Worm (Caenorhabditis elegans) whole organism, late embryonic: ENCODE results near the gene melo-3.

Experiments
- C08G9.2 ChIP-seq: sonication (generic microtip); optimal IDR thresholded peaks from 2 replicates; lab custom pipeline; 2016; ENCODE audit warnings: mild to moderate bottlenecking, missing genetic modification characterization, moderate library complexity, missing compliant biosample characterization
- C38D4.7 ChIP-seq: fragments of 200-800 bp; sonication (Bioruptor generic); optimal IDR thresholded peaks from 2 replicates; lab custom pipeline; 2018; ENCODE audit warnings: mild to moderate bottlenecking, missing genetic modification characterization, moderate library complexity, missing compliant biosample characterization
- T23F11.4 ChIP-seq: fragments of 200-800 bp; sonication (Bioruptor generic); optimal IDR thresholded peaks from 2 replicates; lab custom pipeline; 2018; ENCODE audit warnings: mild to moderate bottlenecking, missing genetic modification characterization, missing compliant biosample characterization
- Y22D7AL.16 ChIP-seq: sonication (generic microtip); optimal IDR thresholded peaks from 2 replicates; lab custom pipeline; 2016; ENCODE audit warnings: missing genetic modification characterization, missing compliant biosample characterization
- ahr-1 ChIP-seq: sonication (generic microtip); optimal IDR thresholded peaks from 2 replicates; lab custom pipeline; 2016; ENCODE audit warnings: missing genetic modification characterization, missing compliant biosample characterization
- ceh-19 ChIP-seq: fragments of 200-800 bp; sonication (Bioruptor generic); optimal IDR thresholded peaks from 2 replicates; lab custom pipeline; 2018; ENCODE audit warnings: mild to moderate bottlenecking, missing genetic modification characterization, missing compliant biosample characterization
- ceh-22 ChIP-seq: sonication (generic microtip); optimal IDR thresholded peaks from 2 replicates; lab custom pipeline; 2017; ENCODE audit warnings: missing biosample characterization, missing genetic modification characterization
- ceh-31 ChIP-seq: sonication (generic microtip); optimal IDR thresholded peaks from 2 replicates; lab custom pipeline; 2016; ENCODE audit warnings: missing genetic modification characterization, missing compliant biosample characterization
- ceh-34 ChIP-seq: sonication (generic microtip); optimal IDR thresholded peaks from 2 replicates; lab custom pipeline; 2016; ENCODE audit warnings: mild to moderate bottlenecking, missing genetic modification characterization, missing compliant biosample characterization
- ceh-45 ChIP-seq: fragments of 200-800 bp; sonication (Bioruptor generic); IDR thresholded peaks from 2 replicates; pipeline ENCODE4 v1.3.6; 2022; ENCODE audit warnings: missing genetic modification reagents, missing genetic modification characterization, missing compliant biosample characterization
- ceh-6 ChIP-seq: fragments of 200-800 bp; sonication (Bioruptor generic); optimal IDR thresholded peaks from 2 replicates; lab custom pipeline; 2018; ENCODE audit warnings: mild to moderate bottlenecking, missing genetic modification characterization, missing compliant biosample characterization
- che-1 ChIP-seq: sonication (generic microtip); optimal IDR thresholded peaks from 2 replicates; lab custom pipeline; 2016; ENCODE audit warnings: mild to moderate bottlenecking, missing genetic modification characterization, missing compliant biosample characterization
- dmd-4 ChIP-seq: sonication (generic microtip); optimal IDR thresholded peaks from 2 replicates; lab custom pipeline; 2016; ENCODE audit warnings: borderline replicate concordance, missing genetic modification characterization, missing compliant biosample characterization
- elt-4 ChIP-seq: sonication (generic microtip); optimal IDR thresholded peaks from 2 replicates; lab custom pipeline; 2016; ENCODE audit warnings: missing genetic modification characterization, missing compliant biosample characterization
- ets-4 ChIP-seq: sonication (generic microtip); optimal IDR thresholded peaks from 2 replicates; lab custom pipeline; 2016; ENCODE audit warnings: missing genetic modification characterization, missing compliant biosample characterization
- fkh-6 ChIP-seq: sonication (generic microtip); optimal IDR thresholded peaks from 2 replicates; lab custom pipeline; 2016; ENCODE audit warnings: missing genetic modification characterization, missing compliant biosample characterization
- gmeb-2 ChIP-seq: sonication (generic microtip); optimal IDR thresholded peaks from 2 replicates; lab custom pipeline; 2016; ENCODE audit warnings: missing genetic modification characterization, inconsistent platforms, missing compliant biosample characterization
- hlh-30 ChIP-seq: sonication (generic microtip); optimal IDR thresholded peaks from 2 replicates; lab custom pipeline; 2017; ENCODE audit warnings: antibody characterized with exemption, missing genetic modification characterization, missing compliant biosample characterization; ENCODE audit not compliant: insufficient read depth
- hlh-6 ChIP-seq: sonication (generic microtip); optimal IDR thresholded peaks from 2 replicates; lab custom pipeline; 2016; ENCODE audit warnings: missing genotype, missing genetic modification characterization, missing compliant biosample characterization
- lim-6 ChIP-seq: sonication (generic microtip); optimal IDR thresholded peaks from 2 replicates; lab custom pipeline; 2016; ENCODE audit warnings: missing genetic modification characterization, missing compliant biosample characterization
- lin-11 ChIP-seq: fragments of 200-800 bp; sonication (Bioruptor generic); optimal IDR thresholded peaks from 2 replicates; lab custom pipeline; 2018; ENCODE audit warnings: mild to moderate bottlenecking, missing genetic modification characterization, missing compliant biosample characterization
- madf-2 ChIP-seq: sonication (generic microtip); optimal IDR thresholded peaks from 2 replicates; lab custom pipeline; 2017; ENCODE audit warnings: missing genetic modification characterization, missing compliant biosample characterization
- nhr-232 ChIP-seq: sonication (generic microtip); optimal IDR thresholded peaks from 2 replicates; lab custom pipeline; 2016; ENCODE audit warnings: missing genetic modification characterization, missing compliant biosample characterization
- pat-9 ChIP-seq: fragments of 200-800 bp; sonication (Bioruptor generic); optimal IDR thresholded peaks from 2 replicates; lab custom pipeline; 2018; ENCODE audit warnings: mild to moderate bottlenecking, missing genetic modification characterization, moderate library complexity, missing compliant biosample characterization
- pha-4 ChIP-seq: fragments of 150-350 bp; optimal IDR thresholded peaks from 2 replicates; lab custom pipeline; 2018; ENCODE audit warnings: missing biosample characterization, missing genetic modification reagents, missing genetic modification characterization
- sdc-2 ChIP-seq: sonication (generic microtip); optimal IDR thresholded peaks from 2 replicates; lab custom pipeline; 2016; ENCODE audit warnings: missing genotype, missing genetic modification characterization, missing compliant biosample characterization
- tbx-7 ChIP-seq: sonication (generic microtip); optimal IDR thresholded peaks from 2 replicates; lab custom pipeline; 2016; ENCODE audit warnings: missing genotype, missing genetic modification characterization, missing compliant biosample characterization
- unc-42 ChIP-seq: sonication (generic microtip); optimal IDR thresholded peaks from 2 replicates; lab custom pipeline; 2016; ENCODE audit warnings: missing genotype, missing genetic modification characterization, missing compliant biosample characterization
- unc-86 ChIP-seq: sonication (generic microtip); optimal IDR thresholded peaks from 2 replicates; lab custom pipeline; 2016; ENCODE audit warnings: missing genetic modification characterization, missing compliant biosample characterization
- zip-5 ChIP-seq: sonication (generic microtip); optimal IDR thresholded peaks from 2 replicates; lab custom pipeline; 2016; ENCODE audit warnings: missing genetic modification characterization, missing compliant biosample characterization
- ztf-16 ChIP-seq: sonication (generic microtip); optimal IDR thresholded peaks from 2 replicates; lab custom pipeline; 2017; ENCODE audit warnings: missing genetic modification characterization, missing compliant biosample characterization

The melo-3 gene

DNA sequence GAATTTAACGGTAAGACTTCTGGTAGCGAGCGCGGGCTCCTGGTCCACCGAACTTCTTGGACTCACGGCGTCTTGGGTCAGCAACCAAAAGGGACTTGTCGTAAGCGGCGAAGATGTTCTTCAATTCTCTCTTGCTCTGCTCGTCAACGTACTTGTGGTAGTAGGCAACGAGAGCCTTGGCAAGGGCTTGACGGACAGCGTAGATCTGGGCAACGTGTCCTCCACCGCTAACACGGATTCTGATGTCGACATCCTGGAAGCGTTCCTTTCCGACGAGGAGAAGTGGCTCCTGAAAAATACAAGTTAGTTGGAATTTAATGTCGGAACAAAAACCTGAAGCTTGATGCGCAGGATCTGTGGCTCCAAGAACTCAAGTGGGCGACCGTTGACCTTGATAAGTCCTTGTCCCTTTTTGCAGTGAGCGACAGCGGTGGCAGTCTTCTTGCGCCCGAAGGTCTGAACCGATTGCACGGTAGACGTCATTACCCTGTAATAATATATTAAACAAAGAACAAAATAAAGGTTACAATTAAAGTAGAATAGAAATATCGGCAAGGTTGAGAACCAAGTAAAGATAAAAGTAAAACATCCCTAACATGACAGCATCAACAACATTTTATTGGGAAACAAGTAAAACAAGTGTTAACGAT is 36.5 kb downstream of the melo-3 start, which contains the start of gene rps-16:
rps-16 (minus strand) TSS at position 487 of the 650 bp plus-strand sequence.
- no peak for TF ChIP-seq zip-5 (tag; lab: Kevin White, UChicago)
- TF ChIP-seq ahr-1 (tag; lab: Kevin White, UChicago) = no peak
- no peak for TF ChIP-seq ceh-34
- no peak for TF ChIP-seq C38D4.7 (GFP tag; lab: Kevin White, UChicago)
- TF ChIP-seq hlh-30 (tag; lab: Kevin White, UChicago) = no peak
- TF ChIP-seq dmd-4 (tag; lab: Kevin White, UChicago) = no peak
- TF ChIP-seq madf-2 (tag; lab: Kevin White, UChicago) = no peak
- no peak for TF ChIP-seq unc-86 (tag; lab: Kevin White, UChicago)

DNA sequence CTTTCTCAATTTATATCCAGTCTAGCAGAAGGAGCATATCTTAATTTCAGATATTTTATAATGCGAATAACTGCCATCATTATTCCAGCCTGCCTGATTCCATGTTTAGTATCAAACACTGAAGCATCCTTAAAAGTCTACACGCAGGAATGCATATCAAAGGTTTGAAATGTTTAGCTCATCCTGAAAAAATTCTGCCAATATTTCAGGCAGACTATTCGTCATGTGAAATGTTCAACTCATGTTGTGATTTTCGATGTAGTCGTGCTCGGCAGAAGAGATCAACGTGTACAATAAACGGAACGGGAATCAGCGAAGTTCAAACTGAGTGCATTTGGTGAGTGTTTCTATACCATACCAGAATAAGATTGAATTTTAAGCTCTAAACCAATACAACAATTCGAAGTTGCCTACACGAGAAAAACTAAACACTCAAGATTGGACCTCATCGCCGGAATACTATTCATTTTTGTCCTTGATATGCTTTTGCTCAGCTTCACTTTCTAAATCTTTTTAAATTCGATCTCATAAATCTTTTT is 37.1 kb downstream of the melo-3 start, which contains the start of gene T01C3.11:
T01C3.11 (plus strand) TSS at position 51 of the 539 bp plus-strand sequence.
- TF ChIP-seq C38D4.7 (GFP tag; lab: Kevin White, UChicago) (no peak), C08G9.2 (no peak), ceh-22 (tag; lab: Kevin White, UChicago) (no peak), ceh-6 (GFP tag; lab: Kevin White, UChicago) (no peak), Y22D7AL.16 (tag; lab: Kevin White, UChicago) (no peak), elt-4 (tag; lab: Kevin White, UChicago) (no peak), unc-42 (tag; lab: Kevin White, UChicago) (no peak), fkh-6 (tag; lab: Kevin White, UChicago) (no peak), pha-4 (tag; lab: Kevin White, UChicago) (no peak), che-1 (tag; lab: Kevin White, UChicago) (no peak), ceh-19 (no peak), hlh-30 (tag; lab: Kevin White, UChicago) (no peak), ztf-16 (tag; lab: Kevin White, UChicago) (no peak), nhr-232 (tag; lab: Kevin White, UChicago) (no peak), ceh-31 (tag; lab: Kevin White, UChicago) (no peak), ceh-45 (GFP tag; lab: Robert Waterston, UW) (no peak), sdc-2 (no peak), zip-5 (tag; lab: Kevin White, UChicago) (no peak)

DNA sequence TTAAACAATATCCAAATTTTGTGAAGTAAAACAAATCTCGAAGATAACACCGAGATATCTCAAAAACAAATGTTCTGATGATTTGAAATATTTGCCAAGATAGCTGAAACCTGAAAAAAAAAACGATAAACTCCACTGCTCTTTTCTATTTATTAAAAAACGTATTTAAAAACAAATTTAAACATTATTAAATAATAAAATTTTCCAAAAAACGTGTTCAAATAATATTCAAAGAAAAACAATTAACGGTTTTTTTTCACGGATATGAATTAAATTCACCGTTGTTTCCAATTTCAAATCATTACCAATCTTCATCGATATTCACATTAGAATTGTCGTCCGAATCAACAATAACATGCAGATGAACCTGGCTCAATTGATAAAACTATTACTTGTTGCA is 40.4 kb downstream of the melo-3 start, which contains the start of gene irld-14:
irld-14 (plus strand) TSS at position 301 of the 400 bp plus-strand sequence.
- TF ChIP-seq tbx-7 (no peak), hlh-6 (no peak), ceh-31 (tag; lab: Kevin White, UChicago) (no peak), lim-6 (tag; lab: Kevin White, UChicago) (no peak), C38D4.7 (GFP tag; lab: Kevin White, UChicago) (no peak), ets-4 (tag; lab: Kevin White, UChicago) (no peak), pat-9 (tag; lab: Kevin White, UChicago) (no peak), gmeb-2 (no peak), ceh-22 (tag; lab: Kevin White, UChicago) (no peak), madf-2 (tag; lab: Kevin White, UChicago) (no peak), lin-11 (tag; lab: Kevin White, UChicago) (no peak)

DNA sequence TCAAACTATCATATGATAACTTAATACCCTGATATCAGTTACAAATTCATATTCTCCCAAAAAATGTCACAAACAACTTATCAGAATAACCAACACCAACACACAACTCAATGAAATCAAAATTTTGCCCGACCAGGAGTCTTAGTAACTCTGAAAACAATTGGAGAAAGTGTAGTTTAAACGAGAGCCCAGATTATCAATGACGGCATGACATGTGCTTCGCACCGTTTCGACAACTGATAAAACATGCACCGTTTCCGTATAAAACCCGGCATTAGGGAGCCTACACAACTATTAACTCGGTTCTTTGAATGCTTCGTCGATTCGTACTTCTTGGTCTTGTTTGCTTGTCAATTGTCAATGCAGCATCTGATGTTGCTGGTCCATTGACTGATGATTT is 43.0 kb downstream of the melo-3 start, which contains the start of gene fil-1:
fil-1 (plus strand) TSS at position 219 of the 400 bp plus-strand sequence.
- no peak for TF ChIP-seq T23F11.4
- no peak for TF ChIP-seq nhr-232 (tag; lab: Kevin White, UChicago)
- TF ChIP-seq zip-5 (tag; lab: Kevin White, UChicago) = no peak
- no peak for TF ChIP-seq elt-4 (tag; lab: Kevin White, UChicago)
- no peak for TF ChIP-seq che-1 (tag; lab: Kevin White, UChicago)
- TF ChIP-seq ceh-19 = no peak
- TF ChIP-seq pat-9 (tag; lab: Kevin White, UChicago) = no peak
